Worm (Caenorhabditis elegans): Measurements from ENCODE around the gene Y47D7A.15.

Y47D7A.15 gene

ce11 chrV:4384482-4384881 lies 48.5 kb downstream of the Y47D7A.15 start, which contains the start of gene F13A2.2:
Gene F13A2.2 (minus strand): TSS chrV:4384582.
- no peak for TF ChIP-seq unc-42 (tag; optimal IDR thresholded peaks at IDR 0.05)
- no peak for TF ChIP-seq unc-86 (tag; optimal IDR thresholded peaks at IDR 0.05)
- TF ChIP-seq ceh-22 (tag; optimal IDR thresholded peaks at IDR 0.05), result no peak
- no peak for TF ChIP-seq hlh-15 (tag; optimal IDR thresholded peaks at IDR 0.05)
- TF ChIP-seq pha-2 (tag; optimal IDR thresholded peaks at IDR 0.05), result no peak
- no peak for TF ChIP-seq madf-2 (tag; optimal IDR thresholded peaks at IDR 0.05)

DNA sequence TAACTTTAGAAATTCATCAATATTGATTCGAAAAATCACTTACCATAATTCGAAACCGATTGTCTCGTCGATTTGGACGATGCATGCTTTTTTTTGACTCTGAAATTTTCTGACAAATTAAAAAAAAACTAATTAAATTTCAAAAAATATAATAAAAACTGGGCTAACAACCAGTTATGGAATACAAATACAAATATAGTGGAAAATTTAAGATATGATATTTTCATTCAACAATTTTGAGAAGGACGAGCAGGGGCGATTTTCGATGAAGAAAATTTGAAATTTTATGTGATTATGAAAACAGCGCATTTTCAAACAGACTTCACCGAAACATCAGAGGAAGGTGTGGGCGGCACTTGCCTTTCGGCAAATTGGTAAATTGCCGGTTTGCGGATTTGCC lies 50.7 kb downstream of the Y47D7A.15 start, which contains the start of gene F13A2.1:
Gene F13A2.1, minus strand, starts transcription at position 101 of the 400 bp plus-strand sequence.
- no peak for TF ChIP-seq ama-1 (optimal IDR thresholded peaks at IDR 0.05)
- TF ChIP-seq pax-1 (tag; optimal IDR thresholded peaks at IDR 0.05), result no peak
- no peak for TF ChIP-seq F13H6.1 (tag; optimal IDR thresholded peaks at IDR 0.05)
- TF ChIP-seq ref-2 (tag; optimal IDR thresholded peaks at IDR 0.05), result no peak
- no peak for TF ChIP-seq tbx-2 (tag; optimal IDR thresholded peaks at IDR 0.05)
- TF ChIP-seq gmeb-2 (tag; optimal IDR thresholded peaks at IDR 0.05), result no peak
- no peak for TF ChIP-seq hlh-13 (GFP tag; optimal IDR thresholded peaks at IDR 0.05)
- TF ChIP-seq C38D4.7 (GFP tag; optimal IDR thresholded peaks at IDR 0.05), result no peak
